Worm (Caenorhabditis elegans) whole organism, mixed stage, embryonic: ENCODE results near the gene Y39F10A.3.

ENCODE experiments used
- blmp-1 ChIP-seq: fragments of 150-350 bp; optimal IDR thresholded peaks from 2 replicates; lab custom pipeline; 2014; ENCODE audit warnings: missing biosample characterization, missing genetic modification characterization
- cnd-1 ChIP-seq: fragments of 200-800 bp; sonication (Bioruptor generic); optimal IDR thresholded peaks from 2 replicates; lab custom pipeline; 2018; ENCODE audit warnings: mild to moderate bottlenecking, missing genetic modification characterization, missing compliant biosample characterization
- drap-1 ChIP-seq: fragments of 200-800 bp; sonication (Bioruptor generic); optimal IDR thresholded peaks from 3 replicates; lab custom pipeline; 2018; ENCODE audit warnings: mild to moderate bottlenecking, missing genetic modification characterization, missing compliant biosample characterization
- lsy-2 ChIP-seq: fragments of 150-350 bp; optimal IDR thresholded peaks from 2 replicates; lab custom pipeline; 2014; ENCODE audit warnings: missing biosample characterization, missing genetic modification characterization
- nhr-2 ChIP-seq: fragments of 150-350 bp; optimal IDR thresholded peaks from 2 replicates; lab custom pipeline; 2014; ENCODE audit warnings: missing biosample characterization, missing genetic modification characterization
- nhr-28 ChIP-seq: fragments of 150-350 bp; optimal IDR thresholded peaks from 2 replicates; lab custom pipeline; 2014; ENCODE audit warnings: missing biosample characterization, missing genetic modification characterization
- nhr-76 ChIP-seq: sonication (generic microtip); optimal IDR thresholded peaks from 2 replicates; lab custom pipeline; 2017; ENCODE audit warnings: missing biosample characterization, missing genetic modification characterization
- pha-4 ChIP-seq: fragments of 150-350 bp; optimal IDR thresholded peaks from 2 replicates; lab custom pipeline; 2018; ENCODE audit warnings: missing biosample characterization, missing genetic modification reagents, missing genetic modification characterization
- snpc-4 ChIP-seq: fragments of 150-350 bp; optimal IDR thresholded peaks from 2 replicates; lab custom pipeline; 2014; ENCODE audit warnings: missing biosample characterization, missing genetic modification characterization
- unc-62 ChIP-seq: fragments of 150-350 bp; optimal IDR thresholded peaks from 2 replicates; lab custom pipeline; 2014; ENCODE audit warnings: missing biosample characterization, missing genetic modification reagents, missing genetic modification characterization

DNA sequence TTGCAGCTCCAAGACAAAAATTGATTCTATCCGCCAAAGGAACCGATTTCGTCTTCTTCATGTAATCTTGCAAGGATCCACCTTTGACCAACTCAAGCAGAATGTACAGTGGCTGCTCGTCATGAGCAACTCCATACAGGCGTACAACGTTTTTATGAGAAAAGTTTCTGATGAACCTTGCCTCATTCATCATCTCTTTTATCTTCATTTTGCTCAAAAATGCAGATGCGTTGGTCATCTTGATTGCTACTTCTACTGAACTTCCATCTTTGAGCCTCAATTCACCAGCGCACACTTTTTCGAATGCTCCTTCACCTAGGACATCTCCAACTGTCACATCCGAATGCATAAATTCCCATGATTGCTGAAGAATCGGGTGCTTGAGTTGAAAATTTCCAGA is 14.1 kb upstream of the Y39F10A.3 start:
- TF ChIP-seq snpc-4 (tag; lab: Kevin White, UChicago) (no peak), nhr-2 (tag; lab: Kevin White, UChicago) (no peak), pha-4 (tag; lab: Kevin White, UChicago) (no peak), lsy-2 (tag; lab: Kevin White, UChicago) (no peak), blmp-1 (tag; lab: Kevin White, UChicago) (no peak), nhr-28 (tag; lab: Kevin White, UChicago) (no peak), nhr-76 (tag; lab: Kevin White, UChicago) (no peak), drap-1 (GFP tag; lab: Kevin White, UChicago) (no peak), unc-62 (GFP tag; lab: Kevin White, UChicago) (no peak), cnd-1 (tag; lab: Kevin White, UChicago) (no peak)
